Worm (Caenorhabditis elegans) whole organism, L2 larva: ENCODE results near the gene Y43F8B.14.

Experiments used
- C34F6.9 ChIP-seq: fragments of 150-350 bp; optimal IDR thresholded peaks from 2 replicates; lab custom pipeline; 2014; ENCODE audit warnings: missing biosample characterization, missing genetic modification characterization
- R02D3.7 ChIP-seq: fragments of 150-350 bp; optimal IDR thresholded peaks from 2 replicates; lab custom pipeline; 2014; ENCODE audit warnings: missing biosample characterization, missing genetic modification characterization
- Y55F3AM.14 ChIP-seq: fragments of 200-800 bp; sonication (Bioruptor generic); optimal IDR thresholded peaks from 2 replicates; lab custom pipeline; 2018; ENCODE audit warnings: mild to moderate bottlenecking, missing genetic modification characterization, missing compliant biosample characterization
- alr-1 ChIP-seq: fragments of 150-350 bp; optimal IDR thresholded peaks from 2 replicates; lab custom pipeline; 2014; ENCODE audit warnings: missing biosample characterization, missing genetic modification characterization
- ceh-82 ChIP-seq: fragments of 150-350 bp; optimal IDR thresholded peaks from 2 replicates; lab custom pipeline; 2014; ENCODE audit warnings: missing biosample characterization, missing genetic modification characterization
- egl-27 ChIP-seq: sonication (generic microtip); optimal IDR thresholded peaks from 3 replicates; lab custom pipeline; 2017; ENCODE audit warnings: missing biosample characterization, missing genetic modification reagents, missing genetic modification characterization
- elt-1 ChIP-seq: fragments of 150-350 bp; optimal IDR thresholded peaks from 2 replicates; lab custom pipeline; 2014; ENCODE audit warnings: missing biosample characterization, missing genetic modification characterization
- elt-3 ChIP-seq: sonication (generic microtip); optimal IDR thresholded peaks from 2 replicates; lab custom pipeline; 2017; ENCODE audit warnings: missing biosample characterization, missing genetic modification characterization
- fos-1 ChIP-seq: fragments of 150-350 bp; optimal IDR thresholded peaks from 2 replicates; lab custom pipeline; 2014; ENCODE audit warnings: missing biosample characterization, missing genetic modification characterization
- gmeb-1 ChIP-seq: fragments of 150-350 bp; optimal IDR thresholded peaks from 2 replicates; lab custom pipeline; 2014; ENCODE audit warnings: missing biosample characterization, missing genetic modification characterization
- lin-11 ChIP-seq: fragments of 150-350 bp; sonication (generic microtip); optimal IDR thresholded peaks from 2 replicates; lab custom pipeline; 2014; ENCODE audit warnings: missing biosample characterization, missing genetic modification characterization, inconsistent platforms, mixed read lengths
- lsy-2 ChIP-seq, 2 experiments: fragments of 150-350 bp in 1 of 2; sonication (generic microtip) in 1 of 2; optimal IDR thresholded peaks; 2 replicates each; lab custom pipeline; 2014 to 2017; ENCODE audit warnings: missing biosample characterization in 2 of 2, missing genetic modification characterization in 2 of 2
- mab-5 ChIP-seq: fragments of 150-350 bp; optimal IDR thresholded peaks from 2 replicates; lab custom pipeline; 2014; ENCODE audit warnings: missing biosample characterization, missing genetic modification characterization
- mbf-1 ChIP-seq: sonication (generic microtip); optimal IDR thresholded peaks from 2 replicates; lab custom pipeline; 2017; ENCODE audit warnings: missing biosample characterization, missing genetic modification characterization
- mdl-1 ChIP-seq, 2 experiments: fragments of 150-350 bp in 1 of 2; sonication (generic microtip) in 1 of 2; optimal IDR thresholded peaks; 2 replicates each; lab custom pipeline; 2017; ENCODE audit warnings: missing biosample characterization in 2 of 2, missing genetic modification characterization in 2 of 2
- nhr-12 ChIP-seq: fragments of 150-350 bp; optimal IDR thresholded peaks from 2 replicates; lab custom pipeline; 2014; ENCODE audit warnings: missing biosample characterization, missing genetic modification characterization
- nhr-23 ChIP-seq: fragments of 150-350 bp; optimal IDR thresholded peaks from 2 replicates; lab custom pipeline; 2014; ENCODE audit warnings: missing biosample characterization, missing genetic modification reagents, missing genetic modification characterization
- nhr-25 ChIP-seq: fragments of 150-350 bp; sonication (generic microtip); optimal IDR thresholded peaks from 3 replicates; lab custom pipeline; 2014; ENCODE audit warnings: missing biosample characterization, missing genetic modification characterization
- nhr-6 ChIP-seq: fragments of 150-350 bp; optimal IDR thresholded peaks from 2 replicates; lab custom pipeline; 2014; ENCODE audit warnings: missing biosample characterization, missing genetic modification characterization
- sma-3 ChIP-seq: sonication (generic microtip); optimal IDR thresholded peaks from 2 replicates; lab custom pipeline; 2016; ENCODE audit warnings: missing genetic modification reagents, missing genetic modification characterization, missing compliant biosample characterization
- sma-9 ChIP-seq, 2 experiments: fragments of 150-350 bp in 1 of 2; sonication (generic microtip) in 1 of 2; optimal IDR thresholded peaks; 2 replicates each; lab custom pipeline; 2014 to 2016; ENCODE audit warnings: missing genetic modification characterization in 2 of 2, mild to moderate bottlenecking in 1 of 2, missing biosample characterization in 1 of 2, missing compliant biosample characterization in 1 of 2, missing genetic modification reagents in 1 of 2, moderate library complexity in 1 of 2
- snpc-4 ChIP-seq: fragments of 150-350 bp; optimal IDR thresholded peaks from 2 replicates; lab custom pipeline; 2014; ENCODE audit warnings: missing biosample characterization, missing genetic modification characterization
- unc-55 ChIP-seq: fragments of 150-350 bp; sonication (generic microtip); optimal IDR thresholded peaks from 3 replicates; lab custom pipeline; 2014; ENCODE audit warnings: missing biosample characterization, missing genetic modification reagents, missing genetic modification characterization
- unc-62 ChIP-seq: fragments of 150-350 bp; optimal IDR thresholded peaks from 2 replicates; lab custom pipeline; 2014; ENCODE audit warnings: missing biosample characterization, missing genetic modification reagents, missing genetic modification characterization
- ztf-1 ChIP-seq: fragments of 200-800 bp; sonication (Bioruptor generic); conservative IDR thresholded peaks from 2 replicates; pipeline ENCODE4 v1.3.6; 2022; ENCODE audit warnings: missing genetic modification characterization, missing compliant biosample characterization
- ztf-11 ChIP-seq: sonication (generic microtip); optimal IDR thresholded peaks from 2 replicates; lab custom pipeline; 2017; ENCODE audit warnings: missing biosample characterization, missing genetic modification characterization

Gene Y43F8B.14

ce11 chrV:19459501-19459900 is 3.7 kb upstream of the Y43F8B.14 start:
- TF ChIP-seq fos-1 (tag; lab: Kevin White, UChicago), result peak; percentile 18

ce11 chrV:19457120-19457519 is 1.3 kb upstream of the Y43F8B.14 start, which contains the start of gene Y43F8B.24:
Gene Y43F8B.24, plus strand, starts transcription at chrV:19457420.
- no peak for TF ChIP-seq gmeb-1 (tag; lab: Kevin White, UChicago)
- TF ChIP-seq fos-1 (tag; lab: Kevin White, UChicago), result peak; percentile 21

- TF ChIP-seq fos-1 (tag; lab: Kevin White, UChicago) (peak; percentile 33), Y55F3AM.14 (GFP tag; lab: Kevin White, UChicago) (no peak)
Observed at ce11 chrV:19449544-19449943, 6.2 kb downstream of the Y43F8B.14 start, which contains the start of gene M04C3.5. Gene M04C3.5, plus strand, starts transcription at chrV:19449733.

ce11 chrV:19448805-19449204 is 7.0 kb downstream of the Y43F8B.14 start, which contains the start of gene M04C3.2:
Gene M04C3.2, minus strand, starts transcription at chrV:19448905.
- TF ChIP-seq mbf-1 (tag; lab: Kevin White, UChicago) (no peak), lsy-2 (tag; optimal IDR thresholded peaks at IDR 0.05; lab: Kevin White, UChicago) (no peak), R02D3.7 (no peak), fos-1 (tag; lab: Kevin White, UChicago) (no peak), elt-3 (tag; lab: Kevin White, UChicago) (no peak), nhr-6 (tag; lab: Kevin White, UChicago) (no peak), lin-11 (tag; lab: Kevin White, UChicago) (no peak), sma-3 (GFP tag; lab: Kevin White, UChicago) (no peak), nhr-12 (tag; lab: Kevin White, UChicago) (no peak), mdl-1 (tag; optimal IDR thresholded peaks at IDR 0.05; lab: Kevin White, UChicago) (no peak), ztf-11 (tag; lab: Kevin White, UChicago) (no peak), egl-27 (tag; lab: Kevin White, UChicago) (no peak), C34F6.9 (tag; lab: Kevin White, UChicago) (no peak), alr-1 (tag; lab: Kevin White, UChicago) (no peak)

- TF ChIP-seq sma-9 (GFP tag; optimal IDR thresholded peaks at IDR 0.05; lab: Kevin White, UChicago) (peak; percentile 34), sma-9 (tag; optimal IDR thresholded peaks at IDR 0.05; lab: Kevin White, UChicago) (no peak), unc-55 (GFP tag; lab: Kevin White, UChicago) (no peak), fos-1 (tag; lab: Kevin White, UChicago) (peak; percentile 52)
- TF ChIP-seq, all 48 proteins: peak for 2
Observed at ce11 chrV:19445442-19445841, 10.3 kb downstream of the Y43F8B.14 start, which contains the start of gene M04C3.1. Gene M04C3.1, minus strand, starts transcription at chrV:19445605.

ce11 chrV:19443599-19443998 is 12.2 kb downstream of the Y43F8B.14 start:
- TF ChIP-seq ceh-82 (tag; lab: Kevin White, UChicago) (no peak), mbf-1 (tag; lab: Kevin White, UChicago) (no peak), egl-27 (tag; lab: Kevin White, UChicago) (no peak), lin-11 (tag; lab: Kevin White, UChicago) (no peak), nhr-25 (tag; lab: Kevin White, UChicago) (no peak), unc-62 (GFP tag; lab: Kevin White, UChicago) (no peak), sma-3 (GFP tag; lab: Kevin White, UChicago) (no peak), nhr-23 (tag; lab: Kevin White, UChicago) (no peak), elt-1 (tag; lab: Kevin White, UChicago) (no peak), snpc-4 (no peak)

- TF ChIP-seq Y55F3AM.14 (GFP tag; lab: Kevin White, UChicago) (no peak), fos-1 (tag; lab: Kevin White, UChicago) (peak; percentile 49), mab-5 (tag; lab: Kevin White, UChicago) (no peak), ztf-1 (no peak)
Observed at ce11 chrV:19436307-19436706, 19.5 kb downstream of the Y43F8B.14 start, which contains the start of gene C25F9.14. Gene C25F9.14, plus strand, starts transcription at chrV:19436484.
